Fruit fly (Drosophila melanogaster) whole organism, embryonic: ENCODE results near the gene CG34138.

Source experiments
- Atf3 ChIP-seq: fragments of 200-800 bp; sonication (Bioruptor generic); optimal IDR thresholded peaks from 3 replicates; lab custom pipeline; 2016; ENCODE audit warnings: missing biosample characterization, missing genetic modification characterization
- Bgb ChIP-seq: fragments of 200-800 bp; sonication (Bioruptor generic); IDR thresholded peaks from 2 replicates; pipeline ENCODE4 v1.3.6; 2022; ENCODE audit warnings: missing biosample characterization, missing genetic modification characterization; ENCODE audit not compliant: partially characterized antibody
- C15 ChIP-seq: fragments of 200-800 bp; sonication (Bioruptor generic); IDR thresholded peaks from 3 replicates; pipeline ENCODE4 v1.3.6; 2022; ENCODE audit warnings: missing biosample characterization, missing genetic modification characterization
- CG10565 ChIP-seq: fragments of 200-800 bp; sonication (Bioruptor generic); optimal IDR thresholded peaks from 3 replicates; lab custom pipeline; 2016; ENCODE audit warnings: missing biosample characterization, mild to moderate bottlenecking, missing genetic modification characterization
- CG11398 ChIP-seq: fragments of 200-800 bp; sonication (Bioruptor generic); optimal IDR thresholded peaks from 2 replicates; lab custom pipeline; 2016; ENCODE audit warnings: missing biosample characterization, missing genetic modification characterization
- CG12071 ChIP-seq: fragments of 200-800 bp; sonication (Bioruptor generic); optimal IDR thresholded peaks from 3 replicates; lab custom pipeline; 2018; ENCODE audit warnings: missing biosample characterization, mild to moderate bottlenecking, missing genetic modification characterization
- CG12769 ChIP-seq: fragments of 200-800 bp; sonication (Bioruptor generic); optimal IDR thresholded peaks from 2 replicates; lab custom pipeline; 2019; ENCODE audit warnings: missing biosample characterization, mild to moderate bottlenecking, missing genetic modification characterization, moderate library complexity
- CG14860 ChIP-seq: fragments of 200-800 bp; sonication (Bioruptor generic); IDR thresholded peaks from 3 replicates; pipeline ENCODE4 v1.3.6; 2022; ENCODE audit warnings: missing biosample characterization, missing genetic modification characterization; ENCODE audit not compliant: partially characterized antibody
- CG2678 ChIP-seq: fragments of 200-800 bp; sonication (Bioruptor generic); optimal IDR thresholded peaks from 3 replicates; lab custom pipeline; 2019; ENCODE audit warnings: missing biosample characterization, mild to moderate bottlenecking, missing genetic modification characterization, moderate library complexity
- CG2712 ChIP-seq: fragments of 200-800 bp; optimal IDR thresholded peaks from 3 replicates; lab custom pipeline; 2019; ENCODE audit warnings: missing biosample characterization, mild to moderate bottlenecking, missing genetic modification characterization, moderate library complexity
- CG2875 ChIP-seq: fragments of 200-800 bp; sonication (Bioruptor generic); optimal IDR thresholded peaks from 2 replicates; lab custom pipeline; 2017; ENCODE audit warnings: missing biosample characterization, mild to moderate bottlenecking, missing genetic modification characterization, missing genetic modification reagents
- CG2889 ChIP-seq: fragments of 200-800 bp; sonication (Bioruptor generic); IDR thresholded peaks from 3 replicates; pipeline ENCODE4 v1.3.6; 2022; ENCODE audit warnings: missing biosample characterization, missing genetic modification characterization
- CG42726 ChIP-seq: fragments of 200-800 bp; sonication (Bioruptor generic); IDR thresholded peaks from 2 replicates; pipeline ENCODE4 v1.3.6; 2022; ENCODE audit warnings: missing biosample characterization, missing genetic modification characterization; ENCODE audit not compliant: partially characterized antibody
- CG8281 ChIP-seq: fragments of 200-800 bp; sonication (Bioruptor generic); optimal IDR thresholded peaks from 2 replicates; lab custom pipeline; 2018; ENCODE audit warnings: missing biosample characterization, mild to moderate bottlenecking, missing genetic modification characterization, moderate library complexity
- CHES-1-like ChIP-seq: fragments of 200-800 bp; sonication (Bioruptor generic); optimal IDR thresholded peaks from 2 replicates; lab custom pipeline; 2016; ENCODE audit warnings: missing biosample characterization, missing genetic modification characterization
- CkIIα-i1 ChIP-seq: fragments of 200-800 bp; sonication (Bioruptor generic); IDR thresholded peaks from 2 replicates; pipeline ENCODE4 v1.3.6; 2022; ENCODE audit warnings: missing biosample characterization, missing genetic modification characterization
- CrebB ChIP-seq: fragments of 200-800 bp; sonication (Bioruptor generic); optimal IDR thresholded peaks from 3 replicates; lab custom pipeline; 2018; ENCODE audit warnings: missing biosample characterization, mild to moderate bottlenecking, missing genetic modification characterization
- Doc2 ChIP-seq: fragments of 200-800 bp; sonication (Bioruptor generic); IDR thresholded peaks from 2 replicates; pipeline ENCODE4 v1.3.6; 2022; ENCODE audit warnings: missing biosample characterization, missing genetic modification characterization
- Dp ChIP-seq: fragments of 200-800 bp; sonication (Bioruptor generic); optimal IDR thresholded peaks from 2 replicates; lab custom pipeline; 2018; ENCODE audit warnings: missing biosample characterization, mild to moderate bottlenecking, missing genetic modification characterization, moderate library complexity
- HHEX ChIP-seq: fragments of 200-800 bp; sonication (Bioruptor generic); optimal IDR thresholded peaks from 3 replicates; lab custom pipeline; 2017; ENCODE audit warnings: missing biosample characterization, mild to moderate bottlenecking, missing genetic modification characterization, missing genetic modification reagents
- Hey ChIP-seq: fragments of 200-800 bp; sonication (Bioruptor generic); optimal IDR thresholded peaks from 3 replicates; lab custom pipeline; 2018; ENCODE audit warnings: missing biosample characterization, mild to moderate bottlenecking, missing genetic modification characterization
- MTF-1 ChIP-seq: fragments of 200-800 bp; sonication (Bioruptor generic); optimal IDR thresholded peaks from 2 replicates; lab custom pipeline; 2018; ENCODE audit warnings: missing biosample characterization, mild to moderate bottlenecking, missing genetic modification characterization, borderline replicate concordance
- Meics ChIP-seq: fragments of 200-800 bp; sonication (Bioruptor generic); optimal IDR thresholded peaks from 2 replicates; lab custom pipeline; 2017; ENCODE audit warnings: missing biosample characterization, mild to moderate bottlenecking, missing genetic modification characterization
- NC2α ChIP-seq: fragments of 200-800 bp; sonication (Bioruptor generic); optimal IDR thresholded peaks from 2 replicates; lab custom pipeline; 2016; ENCODE audit warnings: missing biosample characterization, missing genetic modification characterization
- Oli ChIP-seq: fragments of 200-800 bp; sonication (Bioruptor generic); optimal IDR thresholded peaks from 2 replicates; lab custom pipeline; 2018; ENCODE audit warnings: missing biosample characterization, mild to moderate bottlenecking, missing genetic modification characterization, moderate library complexity
- PHDP ChIP-seq: fragments of 200-800 bp; sonication (Bioruptor generic); optimal IDR thresholded peaks from 3 replicates; lab custom pipeline; 2018; ENCODE audit warnings: missing biosample characterization, mild to moderate bottlenecking, missing genetic modification characterization, moderate library complexity
- Ptx1 ChIP-seq: fragments of 200-800 bp; sonication (Bioruptor generic); IDR thresholded peaks from 2 replicates; pipeline ENCODE4 v1.3.6; 2022; ENCODE audit warnings: missing biosample characterization, missing genetic modification characterization
- dimm ChIP-seq: fragments of 200-800 bp; sonication (Bioruptor generic); IDR thresholded peaks from 2 replicates; pipeline ENCODE4 v1.3.6; 2022; ENCODE audit warnings: missing biosample characterization, missing genetic modification characterization
- dmrt99B ChIP-seq: fragments of 200-800 bp; sonication (Bioruptor generic); optimal IDR thresholded peaks from 2 replicates; lab custom pipeline; 2018; ENCODE audit warnings: missing biosample characterization, mild to moderate bottlenecking, missing genetic modification characterization, moderate library complexity
- gem ChIP-seq: fragments of 200-800 bp; sonication (Bioruptor generic); optimal IDR thresholded peaks from 2 replicates; lab custom pipeline; 2019; ENCODE audit warnings: missing biosample characterization, mild to moderate bottlenecking, missing genetic modification characterization, moderate library complexity
- gsb ChIP-seq: fragments of 200-800 bp; sonication (Bioruptor generic); IDR thresholded peaks from 2 replicates; pipeline ENCODE4 v1.3.6; 2022; ENCODE audit warnings: missing biosample characterization, missing genetic modification characterization
- her ChIP-seq: fragments of 200-800 bp; sonication (Bioruptor generic); optimal IDR thresholded peaks from 2 replicates; lab custom pipeline; 2016; ENCODE audit warnings: missing biosample characterization, missing genetic modification characterization
- jigr1 ChIP-seq: fragments of 200-800 bp; sonication (Bioruptor generic); IDR thresholded peaks from 3 replicates; pipeline ENCODE4 v1.3.6; 2022; ENCODE audit warnings: missing biosample characterization, missing genetic modification characterization
- jumu ChIP-seq: fragments of 200-800 bp; sonication (Bioruptor generic); optimal IDR thresholded peaks from 3 replicates; lab custom pipeline; 2016; ENCODE audit warnings: missing biosample characterization, missing genetic modification characterization
- lab ChIP-seq: fragments of 200-800 bp; sonication (Bioruptor generic); optimal IDR thresholded peaks from 3 replicates; lab custom pipeline; 2017; ENCODE audit warnings: missing biosample characterization, missing genetic modification characterization, mild to moderate bottlenecking, moderate library complexity, missing genetic modification reagents
- lilli ChIP-seq: fragments of 200-800 bp; sonication (Bioruptor generic); optimal IDR thresholded peaks from 3 replicates; lab custom pipeline; 2016; ENCODE audit warnings: missing biosample characterization, missing genetic modification characterization
- nau ChIP-seq: fragments of 200-800 bp; sonication (Bioruptor generic); optimal IDR thresholded peaks from 3 replicates; lab custom pipeline; 2017; ENCODE audit warnings: missing biosample characterization, mild to moderate bottlenecking, missing genetic modification characterization, missing genetic modification reagents
- nerfin-2 ChIP-seq: fragments of 200-800 bp; sonication (Bioruptor generic); IDR thresholded peaks from 2 replicates; pipeline ENCODE4 v1.3.6; 2022; ENCODE audit warnings: missing biosample characterization, missing genetic modification characterization; ENCODE audit not compliant: partially characterized antibody
- oc ChIP-seq: fragments of 200-800 bp; sonication (Bioruptor generic); optimal IDR thresholded peaks from 2 replicates; lab custom pipeline; 2018; ENCODE audit warnings: missing biosample characterization, mild to moderate bottlenecking, missing genetic modification characterization, moderate library complexity
- onecut ChIP-seq: fragments of 200-800 bp; sonication (Bioruptor generic); IDR thresholded peaks from 2 replicates; pipeline ENCODE4 v1.3.6; 2022; ENCODE audit warnings: missing biosample characterization, missing genetic modification characterization
- peb ChIP-seq: fragments of 200-800 bp; sonication (Bioruptor generic); IDR thresholded peaks from 2 replicates; pipeline ENCODE4 v1.3.6; 2022; ENCODE audit warnings: missing biosample characterization, missing genetic modification characterization
- pzg ChIP-seq: fragments of 200-800 bp; sonication (Bioruptor generic); optimal IDR thresholded peaks from 3 replicates; lab custom pipeline; 2018; ENCODE audit warnings: missing biosample characterization, mild to moderate bottlenecking, missing genetic modification characterization, moderate library complexity
- row ChIP-seq: fragments of 200-800 bp; sonication (Bioruptor generic); IDR thresholded peaks from 3 replicates; pipeline ENCODE4 v1.3.6; 2022; ENCODE audit warnings: missing biosample characterization, missing genetic modification characterization
- run ChIP-seq: fragments of 200-800 bp; sonication (Bioruptor generic); optimal IDR thresholded peaks from 3 replicates; lab custom pipeline; 2018; ENCODE audit warnings: missing biosample characterization, mild to moderate bottlenecking, missing genetic modification characterization
- sc ChIP-seq, 3 experiments: fragments of >200 bp in 2 of 3; fragments of 200-800 bp in 1 of 3; sonication (Bioruptor generic) in 1 of 3; optimal IDR thresholded peaks; 2 replicates in 2 of 3; 3 replicates in 1 of 3; lab custom pipeline; 2017; ENCODE audit warnings: mild to moderate bottlenecking in 1 of 3, missing biosample characterization in 1 of 3, missing genetic modification characterization in 1 of 3, missing genetic modification reagents in 1 of 3
- unc-4 ChIP-seq: fragments of 200-800 bp; sonication (Bioruptor generic); IDR thresholded peaks from 2 replicates; pipeline ENCODE4 v1.3.6; 2022; ENCODE audit warnings: missing biosample characterization, missing genetic modification characterization; ENCODE audit not compliant: partially characterized antibody
- vfl ChIP-seq: fragments of 200-800 bp; sonication (Bioruptor generic); optimal IDR thresholded peaks from 2 replicates; lab custom pipeline; 2016; ENCODE audit warnings: missing biosample characterization, missing genetic modification characterization

Gene CG34138

DNA sequence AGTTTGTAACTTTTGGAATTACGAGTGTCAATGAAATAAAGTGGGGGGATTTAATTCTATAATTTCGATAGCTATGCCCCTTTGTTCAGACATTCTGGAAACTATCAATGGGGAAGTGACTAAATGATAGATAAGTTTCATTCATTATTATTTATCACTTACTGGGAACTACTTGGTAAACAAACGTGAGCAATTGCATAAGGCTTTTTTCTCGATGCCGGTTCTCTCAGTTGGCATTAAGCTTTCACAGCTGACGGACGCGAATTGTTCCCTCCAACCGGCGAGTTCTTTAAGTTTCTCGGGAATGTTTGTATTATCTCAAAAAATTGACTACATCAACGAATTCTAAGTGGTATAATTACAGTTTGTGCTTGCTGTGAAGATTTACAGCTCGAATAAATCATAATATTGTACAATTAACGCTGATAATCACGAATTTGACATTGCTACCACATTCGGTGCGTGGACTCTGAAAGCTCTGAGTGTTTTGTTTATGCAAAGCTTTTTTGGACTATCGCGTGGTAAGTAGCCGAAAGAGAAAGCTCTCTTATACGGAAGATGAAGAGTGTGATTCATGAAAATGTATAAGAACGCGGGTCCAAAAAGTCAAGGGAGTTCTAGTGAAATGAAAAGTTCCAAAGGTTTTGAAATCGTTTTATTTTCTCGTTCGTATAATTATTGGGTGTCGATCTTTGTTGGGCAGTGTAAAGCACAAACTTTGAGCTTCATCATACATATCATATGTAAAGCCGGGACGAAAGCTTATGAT lies 36.7 kb downstream of the CG34138 start, which contains the start of gene Naam (continued):
- peak; percentile 61 for TF ChIP-seq jumu
- peak; percentile 89 for TF ChIP-seq PHDP (tag; lab: Kevin White, UChicago)
- peak; percentile 93 for TF ChIP-seq lab (GFP tag; lab: Kevin White, UChicago)
- TF ChIP-seq jigr1 (GFP tag; lab: Robert Waterston, UW): no peak
- no peak for TF ChIP-seq nerfin-2
- TF ChIP-seq Atf3: peak; percentile 30
- peak; percentile 21 for TF ChIP-seq pzg (GFP tag; lab: Kevin White, UChicago)
- peak; percentile 60; the same call in 1 of the 2 replicates for TF ChIP-seq onecut (GFP tag; lab: Robert Waterston, UW)
- TF ChIP-seq CG2712 (tag; lab: Kevin White, UChicago): peak; percentile 77
- peak; percentile 87 for TF ChIP-seq Meics (GFP tag; lab: Kevin White, UChicago)
- TF ChIP-seq Ptx1 (GFP tag; lab: Robert Waterston, UW): peak; percentile 64
- peak; percentile 67 for TF ChIP-seq vfl (GFP tag; lab: Kevin White, UChicago)
- TF ChIP-seq Dp (GFP tag; lab: Kevin White, UChicago): no peak
- peak; percentile 68 for TF ChIP-seq HHEX
- TF ChIP-seq nau (GFP tag; lab: Kevin White, UChicago): peak; percentile 61
- peak; percentile 92 for TF ChIP-seq lilli (GFP tag; lab: Kevin White, UChicago)
- peak; percentile 77 for TF ChIP-seq CG12071 (GFP tag; lab: Kevin White, UChicago)
- TF ChIP-seq CHES-1-like (GFP tag; lab: Kevin White, UChicago): peak; percentile 79
- TF ChIP-seq CG11398 (GFP tag; lab: Kevin White, UChicago): peak; percentile 84
- peak; percentile 84 for TF ChIP-seq CG12769 (tag; lab: Kevin White, UChicago)
- TF ChIP-seq dmrt99B: peak; percentile 73
- peak; percentile 53; the same call in 2 of the 3 replicates for TF ChIP-seq CG2889
- no peak for TF ChIP-seq unc-4 (GFP tag; lab: Robert Waterston, UW)
- no peak for TF ChIP-seq Bgb (GFP tag; lab: Robert Waterston, UW)
- peak; percentile 85 for TF ChIP-seq CG2678 (tag; lab: Kevin White, UChicago)
- peak; percentile 26; the same call in 1 of the 2 replicates for TF ChIP-seq peb (GFP tag; lab: Robert Waterston, UW)
- TF ChIP-seq MTF-1 (GFP tag; lab: Kevin White, UChicago): peak; percentile 40
- peak; percentile 88 for TF ChIP-seq her (GFP tag; lab: Kevin White, UChicago)
- TF ChIP-seq CrebB (tag; lab: Kevin White, UChicago): peak; percentile 31
- peak; percentile 27 for TF ChIP-seq NC2α
- peak; percentile 34 for TF ChIP-seq run (tag; lab: Kevin White, UChicago)
- no peak for TF ChIP-seq CkIIα-i1 (GFP tag; lab: Robert Waterston, UW)
- TF ChIP-seq C15 (GFP tag; lab: Robert Waterston, UW): no peak
- TF ChIP-seq CG14860: no peak
- TF ChIP-seq oc: peak; percentile 65
- peak; percentile 72 for TF ChIP-seq Oli (tag; lab: Kevin White, UChicago)
- peak; percentile 80 for TF ChIP-seq row
- TF ChIP-seq CG8281 (tag; lab: Kevin White, UChicago): no peak
- TF ChIP-seq Doc2 (GFP tag; lab: Robert Waterston, UW): no peak
- TF ChIP-seq Hey: no peak
- TF ChIP-seq gem: peak; percentile 83
- no peak for TF ChIP-seq CG10565 (GFP tag; lab: Kevin White, UChicago)
- TF ChIP-seq CG42726 (GFP tag; lab: Robert Waterston, UW): no peak
- no peak for TF ChIP-seq sc (optimal IDR thresholded peaks at IDR 0.05; lab: Kevin White, UChicago)
- TF ChIP-seq sc (GFP tag; optimal IDR thresholded peaks at IDR 0.05; lab: Kevin White, UChicago): no peak
- peak; percentile 55 for TF ChIP-seq CG2875 (GFP tag; lab: Kevin White, UChicago)
- TF ChIP-seq gsb: peak; percentile 38; the same call in 1 of the 2 replicates
- no peak for TF ChIP-seq dimm (GFP tag; lab: Robert Waterston, UW)
